Fruit fly (Drosophila melanogaster) whole organism, embryonic: ENCODE measurements around the gene SMC6.

Experiments used
- Asciz ChIP-seq: fragments of 200-800 bp; sonication (Bioruptor generic); optimal IDR thresholded peaks from 2 replicates; lab custom pipeline; 2017; ENCODE audit warnings: missing biosample characterization, mild to moderate bottlenecking, missing genetic modification characterization, missing genetic modification reagents
- CG11504 ChIP-seq: fragments of 200-800 bp; sonication (Bioruptor generic); optimal IDR thresholded peaks from 3 replicates; lab custom pipeline; 2019; ENCODE audit warnings: missing biosample characterization, mild to moderate bottlenecking, missing genetic modification characterization, moderate library complexity
- CG13775 ChIP-seq: fragments of 200-800 bp; sonication (Bioruptor generic); optimal IDR thresholded peaks from 3 replicates; lab custom pipeline; 2017; ENCODE audit warnings: missing biosample characterization, mild to moderate bottlenecking, missing genetic modification characterization
- CG15514 ChIP-seq: fragments of 200-800 bp; sonication (Bioruptor generic); optimal IDR thresholded peaks from 3 replicates; lab custom pipeline; 2017; ENCODE audit warnings: missing biosample characterization, missing genetic modification characterization, mild to moderate bottlenecking, moderate library complexity, missing genetic modification reagents
- CG18619 ChIP-seq: fragments of 200-800 bp; sonication (Bioruptor generic); optimal IDR thresholded peaks from 3 replicates; lab custom pipeline; 2017; ENCODE audit warnings: missing biosample characterization, mild to moderate bottlenecking, missing genetic modification characterization
- CG42726 ChIP-seq: fragments of 200-800 bp; sonication (Bioruptor generic); IDR thresholded peaks from 2 replicates; pipeline ENCODE4 v1.3.6; 2022; ENCODE audit warnings: missing biosample characterization, missing genetic modification characterization; ENCODE audit not compliant: partially characterized antibody
- CG43689 ChIP-seq: fragments of 200-800 bp; sonication (Bioruptor generic); IDR thresholded peaks from 2 replicates; pipeline ENCODE4 v1.3.6; 2022; ENCODE audit warnings: missing biosample characterization, missing genetic modification characterization
- CG7839 ChIP-seq: fragments of 200-800 bp; sonication (Bioruptor generic); optimal IDR thresholded peaks from 3 replicates; lab custom pipeline; 2018; ENCODE audit warnings: missing biosample characterization, mild to moderate bottlenecking, missing genetic modification characterization, moderate library complexity
- CG8290 ChIP-seq, 3 experiments: fragments of 200-800 bp; sonication (Bioruptor generic); optimal IDR thresholded peaks; 2 replicates each; lab custom pipeline; 2016 to 2019; ENCODE audit warnings: missing biosample characterization in 3 of 3, missing genetic modification characterization in 3 of 3, mild to moderate bottlenecking in 2 of 3, moderate library complexity in 1 of 3
- CG8388 ChIP-seq: fragments of 200-800 bp; sonication (Bioruptor generic); optimal IDR thresholded peaks from 2 replicates; lab custom pipeline; 2019; ENCODE audit warnings: missing biosample characterization, mild to moderate bottlenecking, missing genetic modification characterization, moderate library complexity
- CG8924 ChIP-seq: fragments of 200-800 bp; optimal IDR thresholded peaks from 3 replicates; lab custom pipeline; 2019; ENCODE audit warnings: missing biosample characterization, mild to moderate bottlenecking, missing genetic modification characterization, moderate library complexity
- CG9727 ChIP-seq: fragments of 200-800 bp; sonication (Bioruptor generic); optimal IDR thresholded peaks from 3 replicates; lab custom pipeline; 2017; ENCODE audit warnings: missing biosample characterization, mild to moderate bottlenecking, missing genetic modification characterization
- Camta ChIP-seq: fragments of 200-800 bp; sonication (Bioruptor generic); optimal IDR thresholded peaks from 2 replicates; lab custom pipeline; 2016; ENCODE audit warnings: missing biosample characterization, missing genetic modification characterization
- Dek ChIP-seq: fragments of 200-800 bp; sonication (Bioruptor generic); optimal IDR thresholded peaks from 3 replicates; lab custom pipeline; 2019; ENCODE audit warnings: missing biosample characterization, mild to moderate bottlenecking, missing genetic modification characterization, moderate library complexity
- Dp ChIP-seq: fragments of 200-800 bp; sonication (Bioruptor generic); optimal IDR thresholded peaks from 2 replicates; lab custom pipeline; 2018; ENCODE audit warnings: missing biosample characterization, mild to moderate bottlenecking, missing genetic modification characterization, moderate library complexity
- Ets97D ChIP-seq: fragments of 200-800 bp; sonication (Bioruptor generic); optimal IDR thresholded peaks from 3 replicates; lab custom pipeline; 2016; ENCODE audit warnings: missing biosample characterization, missing genetic modification characterization
- Gsc ChIP-seq: fragments of 200-800 bp; sonication (Bioruptor generic); IDR thresholded peaks from 2 replicates; pipeline ENCODE4 v1.3.6; 2022; ENCODE audit warnings: missing biosample characterization, missing genetic modification characterization
- Hmr ChIP-seq: fragments of 200-800 bp; sonication (Bioruptor generic); optimal IDR thresholded peaks from 3 replicates; lab custom pipeline; 2017; ENCODE audit warnings: mild to moderate bottlenecking, missing biosample characterization, missing genetic modification reagents, missing genetic modification characterization
- Hsf ChIP-seq: fragments of 200-800 bp; sonication (Bioruptor generic); optimal IDR thresholded peaks from 3 replicates; lab custom pipeline; 2016; ENCODE audit warnings: missing biosample characterization, missing genetic modification characterization
- MESR4 ChIP-seq: fragments of 200-800 bp; sonication (Bioruptor generic); optimal IDR thresholded peaks from 2 replicates; lab custom pipeline; 2018; ENCODE audit warnings: missing biosample characterization, mild to moderate bottlenecking, missing genetic modification characterization, moderate library complexity
- Mad ChIP-seq: fragments of 200-800 bp; sonication (Bioruptor generic); optimal IDR thresholded peaks from 2 replicates; lab custom pipeline; 2016; ENCODE audit warnings: missing biosample characterization, missing genetic modification characterization
- Six4 ChIP-seq: fragments of 200-800 bp; sonication (Bioruptor generic); optimal IDR thresholded peaks from 2 replicates; lab custom pipeline; 2016; ENCODE audit warnings: missing biosample characterization, missing genetic modification characterization
- Spps ChIP-seq: fragments of 200-800 bp; sonication (Bioruptor generic); optimal IDR thresholded peaks from 2 replicates; lab custom pipeline; 2018; ENCODE audit warnings: missing biosample characterization, mild to moderate bottlenecking, missing genetic modification characterization
- aop ChIP-seq: fragments of 200-800 bp; sonication (Bioruptor generic); IDR thresholded peaks from 2 replicates; pipeline ENCODE4 v1.3.6; 2022; ENCODE audit warnings: missing biosample characterization, missing genetic modification characterization
- ap ChIP-seq: fragments of 200-800 bp; sonication (Bioruptor generic); IDR thresholded peaks from 2 replicates; pipeline ENCODE4 v1.3.6; 2022; ENCODE audit warnings: missing biosample characterization, missing genetic modification characterization
- bowl ChIP-seq: fragments of 200-800 bp; sonication (Bioruptor generic); IDR thresholded peaks from 2 replicates; pipeline ENCODE4 v1.3.6; 2022; ENCODE audit warnings: missing biosample characterization, missing genetic modification characterization
- crc ChIP-seq: fragments of 200-800 bp; sonication (Bioruptor generic); optimal IDR thresholded peaks from 2 replicates; lab custom pipeline; 2016; ENCODE audit warnings: missing biosample characterization, missing genetic modification characterization
- fd96Cb ChIP-seq: fragments of 200-800 bp; sonication (Bioruptor generic); optimal IDR thresholded peaks from 2 replicates; lab custom pipeline; 2018; ENCODE audit warnings: missing biosample characterization, mild to moderate bottlenecking, missing genetic modification characterization, moderate library complexity
- fru ChIP-seq: fragments of >200 bp; optimal IDR thresholded peaks from 2 replicates; lab custom pipeline; 2017
- ham ChIP-seq: fragments of 200-800 bp; sonication (Bioruptor generic); IDR thresholded peaks from 2 replicates; pipeline ENCODE4 v1.3.6; 2022; ENCODE audit warnings: missing biosample characterization, missing genetic modification characterization
- ind ChIP-seq: fragments of 200-800 bp; sonication (Bioruptor generic); optimal IDR thresholded peaks from 3 replicates; lab custom pipeline; 2016; ENCODE audit warnings: missing biosample characterization, missing genetic modification characterization
- insv ChIP-seq, 2 experiments: fragments of 200-800 bp; sonication (Bioruptor generic); optimal IDR thresholded peaks; 3 replicates each; lab custom pipeline; 2016 to 2018; ENCODE audit warnings: missing biosample characterization in 2 of 2, missing genetic modification characterization in 2 of 2
- jing ChIP-seq: fragments of 200-800 bp; sonication (Bioruptor generic); optimal IDR thresholded peaks from 2 replicates; lab custom pipeline; 2018; ENCODE audit warnings: missing biosample characterization, mild to moderate bottlenecking, missing genetic modification characterization
- klu ChIP-seq: fragments of 200-800 bp; sonication (Bioruptor generic); IDR thresholded peaks from 2 replicates; pipeline ENCODE4 v1.3.6; 2022; ENCODE audit warnings: missing biosample characterization, missing genetic modification characterization
- maf-S ChIP-seq: fragments of 200-800 bp; sonication (Bioruptor generic); optimal IDR thresholded peaks from 2 replicates; lab custom pipeline; 2016; ENCODE audit warnings: missing biosample characterization, missing genetic modification characterization
- mirr ChIP-seq: fragments of 200-800 bp; sonication (Bioruptor generic); optimal IDR thresholded peaks from 3 replicates; lab custom pipeline; 2018; ENCODE audit warnings: missing biosample characterization, mild to moderate bottlenecking, missing genetic modification characterization
- mld ChIP-seq: fragments of 200-800 bp; sonication (Bioruptor generic); IDR thresholded peaks from 3 replicates; pipeline ENCODE4 v1.3.6; 2022; ENCODE audit warnings: missing biosample characterization, missing genetic modification characterization; ENCODE audit not compliant: partially characterized antibody
- nau ChIP-seq: fragments of 200-800 bp; sonication (Bioruptor generic); optimal IDR thresholded peaks from 3 replicates; lab custom pipeline; 2017; ENCODE audit warnings: missing biosample characterization, mild to moderate bottlenecking, missing genetic modification characterization, missing genetic modification reagents
- nerfin-2 ChIP-seq: fragments of 200-800 bp; sonication (Bioruptor generic); IDR thresholded peaks from 2 replicates; pipeline ENCODE4 v1.3.6; 2022; ENCODE audit warnings: missing biosample characterization, missing genetic modification characterization; ENCODE audit not compliant: partially characterized antibody
- oc ChIP-seq: fragments of 200-800 bp; sonication (Bioruptor generic); optimal IDR thresholded peaks from 2 replicates; lab custom pipeline; 2018; ENCODE audit warnings: missing biosample characterization, mild to moderate bottlenecking, missing genetic modification characterization, moderate library complexity
- onecut ChIP-seq: fragments of 200-800 bp; sonication (Bioruptor generic); IDR thresholded peaks from 2 replicates; pipeline ENCODE4 v1.3.6; 2022; ENCODE audit warnings: missing biosample characterization, missing genetic modification characterization
- pb ChIP-seq: fragments of 200-800 bp; sonication (Bioruptor generic); optimal IDR thresholded peaks from 3 replicates; lab custom pipeline; 2016; ENCODE audit warnings: missing biosample characterization, missing genetic modification characterization
- pho ChIP-seq: fragments of 200-800 bp; sonication (Bioruptor generic); optimal IDR thresholded peaks from 2 replicates; lab custom pipeline; 2016; ENCODE audit warnings: missing biosample characterization, missing genetic modification characterization
- phol ChIP-seq: fragments of 200-800 bp; sonication (Bioruptor generic); optimal IDR thresholded peaks from 3 replicates; lab custom pipeline; 2018; ENCODE audit warnings: missing biosample characterization, mild to moderate bottlenecking, missing genetic modification characterization, moderate library complexity
- pita ChIP-seq: fragments of 200-800 bp; sonication (Bioruptor generic); optimal IDR thresholded peaks from 2 replicates; lab custom pipeline; 2017; ENCODE audit warnings: missing biosample characterization, mild to moderate bottlenecking, missing genetic modification characterization
- pros ChIP-seq: fragments of 200-800 bp; sonication (Bioruptor generic); optimal IDR thresholded peaks from 3 replicates; lab custom pipeline; 2019; ENCODE audit warnings: missing biosample characterization, mild to moderate bottlenecking, missing genetic modification characterization, moderate library complexity
- pzg ChIP-seq: fragments of 200-800 bp; sonication (Bioruptor generic); optimal IDR thresholded peaks from 3 replicates; lab custom pipeline; 2018; ENCODE audit warnings: missing biosample characterization, mild to moderate bottlenecking, missing genetic modification characterization, moderate library complexity
- ro ChIP-seq: fragments of 200-800 bp; sonication (Bioruptor generic); IDR thresholded peaks from 2 replicates; pipeline ENCODE4 v1.3.6; 2022; ENCODE audit warnings: missing biosample characterization, missing genetic modification characterization
- shn ChIP-seq: fragments of 200-800 bp; sonication (Bioruptor generic); optimal IDR thresholded peaks from 3 replicates; lab custom pipeline; 2016; ENCODE audit warnings: missing biosample characterization, missing genetic modification characterization
- slp2 ChIP-seq: fragments of 200-800 bp; sonication (Bioruptor generic); optimal IDR thresholded peaks from 2 replicates; lab custom pipeline; 2016; ENCODE audit warnings: missing biosample characterization, missing genetic modification characterization
- twi ChIP-seq: fragments of 200-800 bp; optimal IDR thresholded peaks from 2 replicates; lab custom pipeline; 2019; ENCODE audit warnings: missing biosample characterization, mild to moderate bottlenecking, missing genetic modification characterization, moderate library complexity

SMC6 gene

DNA sequence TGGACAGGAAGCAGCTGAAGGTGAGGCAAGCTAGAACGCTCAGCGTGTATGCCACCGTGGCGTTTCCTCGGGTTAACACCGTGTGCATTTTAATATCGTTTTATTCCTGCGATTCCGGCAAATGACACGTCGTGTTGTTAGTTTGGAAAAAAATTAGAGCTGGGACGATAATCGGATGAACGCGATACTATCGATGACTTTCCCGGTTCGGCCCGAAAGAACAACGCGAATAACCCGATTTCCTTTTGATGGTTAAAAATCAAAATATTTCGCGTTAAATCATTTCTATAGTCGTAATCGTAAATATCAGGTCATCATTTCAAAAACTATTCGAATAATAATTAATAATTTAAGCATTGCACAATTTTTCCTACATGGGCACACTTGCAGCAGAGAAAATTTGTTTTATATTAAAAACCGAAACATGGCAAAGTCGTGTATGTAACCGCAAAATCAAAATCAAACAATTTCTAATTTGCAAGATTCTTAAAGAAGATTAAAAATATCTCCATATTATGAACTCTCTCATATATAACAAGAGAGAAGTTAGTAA is 36.7 kb upstream of the SMC6 start, which contains the start of gene Spase22-23 (continued):
- TF ChIP-seq CG18619 = no peak
- no peak for TF ChIP-seq CG15514 (GFP tag; lab: Kevin White, UChicago)
- TF ChIP-seq CG11504 (tag; lab: Kevin White, UChicago) = no peak
- peak; percentile 20 for TF ChIP-seq pzg (GFP tag; lab: Kevin White, UChicago)
- no peak for TF ChIP-seq onecut (GFP tag; lab: Robert Waterston, UW)
- no peak for TF ChIP-seq pita (GFP tag; lab: Kevin White, UChicago)
- no peak for TF ChIP-seq maf-S
- TF ChIP-seq mld (GFP tag; lab: Robert Waterston, UW) = peak; percentile 97
- TF ChIP-seq fd96Cb (tag; lab: Kevin White, UChicago) = no peak
- TF ChIP-seq MESR4 (GFP tag; lab: Kevin White, UChicago) = peak; percentile 82
- no peak for TF ChIP-seq CG13775 (GFP tag; lab: Kevin White, UChicago)
- no peak for TF ChIP-seq CG9727 (GFP tag; lab: Kevin White, UChicago)
- TF ChIP-seq Dp (GFP tag; lab: Kevin White, UChicago) = no peak
- no peak for TF ChIP-seq Gsc
- TF ChIP-seq mirr (GFP tag; lab: Kevin White, UChicago) = no peak
- no peak for TF ChIP-seq pho (GFP tag; lab: Kevin White, UChicago)
- no peak for TF ChIP-seq Mad
- TF ChIP-seq CG42726 (GFP tag; lab: Robert Waterston, UW) = peak; percentile 94
- TF ChIP-seq pb = no peak
- no peak for TF ChIP-seq twi
- no peak for TF ChIP-seq Spps (tag; lab: Kevin White, UChicago)
- no peak for TF ChIP-seq jing (GFP tag; lab: Kevin White, UChicago)
- TF ChIP-seq bowl (GFP tag; lab: Robert Waterston, UW) = no peak
- no peak for TF ChIP-seq Six4 (GFP tag; lab: Kevin White, UChicago)
- TF ChIP-seq fru (lab: Kevin White, UChicago) = no peak
- TF ChIP-seq CG8924 (tag; lab: Kevin White, UChicago) = peak; percentile 16
- no peak for TF ChIP-seq Camta
- no peak for TF ChIP-seq shn
- TF ChIP-seq CG43689 = no peak
- no peak for TF ChIP-seq klu (GFP tag; lab: Robert Waterston, UW)
- TF ChIP-seq Hmr = no peak
- TF ChIP-seq CG8290 (GFP tag; optimal IDR thresholded peaks at IDR 0.05; lab: Kevin White, UChicago) = no peak
- TF ChIP-seq CG8290 (tag; optimal IDR thresholded peaks at IDR 0.05; lab: Kevin White, UChicago) = peak in 1 of 2 experiments; percentile 54
- TF ChIP-seq phol (tag; lab: Kevin White, UChicago) = no peak
- no peak for TF ChIP-seq Dek (tag; lab: Kevin White, UChicago)
- no peak for TF ChIP-seq CG7839
- no peak for TF ChIP-seq Hsf (GFP tag; lab: Kevin White, UChicago)
- TF ChIP-seq ham (GFP tag; lab: Robert Waterston, UW) = no peak
- TF ChIP-seq pros (GFP tag; lab: Kevin White, UChicago) = no peak
- no peak for TF ChIP-seq CG8388 (GFP tag; lab: Kevin White, UChicago)
- TF ChIP-seq slp2 = no peak
- no peak for TF ChIP-seq Ets97D (GFP tag; lab: Kevin White, UChicago)
- TF ChIP-seq nerfin-2 = peak; percentile 89
- TF ChIP-seq nau = no peak
- no peak for TF ChIP-seq Asciz (GFP tag; lab: Kevin White, UChicago)
- no peak for TF ChIP-seq crc (GFP tag; lab: Kevin White, UChicago)
- TF ChIP-seq oc (tag; lab: Kevin White, UChicago) = no peak
- TF ChIP-seq ap = no peak
- TF ChIP-seq aop = no peak
- no peak for TF ChIP-seq ind
- TF ChIP-seq insv (GFP tag; optimal IDR thresholded peaks at IDR 0.05; lab: Kevin White, UChicago) = no peak
- no peak for TF ChIP-seq ro (GFP tag; lab: Robert Waterston, UW)
